Fruit fly (Drosophila melanogaster): Measurements from ENCODE around the gene CG17477.

CG17477 gene

dm6 chr3R:17147647-17148244 lies 21.0 kb upstream of the CG17477 start (continued):
- TF ChIP-seq CG18599 (GFP tag; optimal IDR thresholded peaks at IDR 0.05) (peak; percentile 30), hbn (GFP tag; IDR thresholded peaks at IDR 0.05; ENCODE audit: partially characterized antibody) (no peak), exex (tag; optimal IDR thresholded peaks at IDR 0.05) (peak; percentile 47), BtbVII (GFP tag; optimal IDR thresholded peaks at IDR 0.05) (no peak), CG9932 (GFP tag; IDR thresholded peaks at IDR 0.05) (no peak), CG4617 (GFP tag; optimal IDR thresholded peaks at IDR 0.05; ENCODE audit: borderline replicate concordance) (no peak), zf30C (GFP tag; optimal IDR thresholded peaks at IDR 0.05) (no peak), org-1 (GFP tag; optimal IDR thresholded peaks at IDR 0.05) (no peak), twi (tag; optimal IDR thresholded peaks at IDR 0.05) (no peak), CG12299 (tag; optimal IDR thresholded peaks at IDR 0.05) (no peak), Abd-B (GFP tag; optimal IDR thresholded peaks at IDR 0.05) (no peak), CG32772 (GFP tag; IDR thresholded peaks at IDR 0.05) (no peak), lbe (GFP tag; optimal IDR thresholded peaks at IDR 0.05) (no peak), CG11398 (GFP tag; optimal IDR thresholded peaks at IDR 0.05) (no peak), CG7963 (GFP tag; IDR thresholded peaks at IDR 0.05; ENCODE audit: partially characterized antibody) (no peak)

- no peak for TF ChIP-seq Sry-β (GFP tag; optimal IDR thresholded peaks at IDR 0.05)
- TF ChIP-seq sr (GFP tag; IDR thresholded peaks at IDR 0.05), result 0 out of 3 replicates have a peak, but pooled peaks have one; percentile 29
- no peak for TF ChIP-seq CG4424 (GFP tag; optimal IDR thresholded peaks at IDR 0.05)
- TF ChIP-seq bowl (GFP tag; IDR thresholded peaks at IDR 0.05), result 0 out of 2 replicates have a peak, but pooled peaks have one; percentile 8
Observed at dm6 chr3R:17142304-17142703, 15.6 kb upstream of the CG17477 start, which contains the start of gene TwdlW. Gene TwdlW, minus strand, starts transcription at chr3R:17142404.

dm6 chr3R:17138699-17139098 lies 12.0 kb upstream of the CG17477 start, which contains the start of gene CG5265:
Gene CG5265, plus strand, starts transcription at chr3R:17138999.
- TF ChIP-seq Gsc (GFP tag; IDR thresholded peaks at IDR 0.05) (no peak), Dll (GFP tag; IDR thresholded peaks at IDR 0.05; ENCODE audit: partially characterized antibody) (no peak), CHES-1-like (GFP tag; optimal IDR thresholded peaks at IDR 0.05) (no peak), CG8359 (GFP tag; optimal IDR thresholded peaks at IDR 0.05; ENCODE audit: borderline replicate concordance) (no peak), CG9727 (GFP tag; optimal IDR thresholded peaks at IDR 0.05) (no peak), NfI (GFP tag; optimal IDR thresholded peaks at IDR 0.05) (no peak)

- TF ChIP-seq CG6254 (GFP tag; optimal IDR thresholded peaks at IDR 0.05), result no peak
- TF ChIP-seq kay (GFP tag; optimal IDR thresholded peaks at IDR 0.05), result no peak
- no peak for TF ChIP-seq Ravus (GFP tag; IDR thresholded peaks at IDR 0.05)
- TF ChIP-seq hth (optimal IDR thresholded peaks at IDR 0.05), result no peak
- no peak for TF ChIP-seq chm (GFP tag; IDR thresholded peaks at IDR 0.05)
- no peak for TF ChIP-seq Vsx1 (GFP tag; optimal IDR thresholded peaks at IDR 0.05)
- TF ChIP-seq sens-2 (GFP tag; IDR thresholded peaks at IDR 0.05), result no peak
Observed at dm6 chr3R:17137593-17137992, 10.9 kb upstream of the CG17477 start, which contains the start of gene CG5255. Gene CG5255, plus strand, starts transcription at chr3R:17137893.

- TF ChIP-seq sug (tag; optimal IDR thresholded peaks at IDR 0.05) (peak; percentile 27), CG11504 (tag; optimal IDR thresholded peaks at IDR 0.05) (no peak), exex (tag; optimal IDR thresholded peaks at IDR 0.05) (peak; percentile 72), Hey (tag; optimal IDR thresholded peaks at IDR 0.05) (peak; percentile 23), grn (GFP tag; optimal IDR thresholded peaks at IDR 0.05) (peak; percentile 38), CG13894 (tag; optimal IDR thresholded peaks at IDR 0.05) (no peak)
Observed at dm6 chr3R:17135747-17136146, 9.0 kb upstream of the CG17477 start, which contains the start of gene CG5246. Gene CG5246, plus strand, starts transcription at chr3R:17136111.

All from whole organism, embryonic.